Fruit fly (Drosophila melanogaster): ENCODE results near the gene CG42752.

DNA sequence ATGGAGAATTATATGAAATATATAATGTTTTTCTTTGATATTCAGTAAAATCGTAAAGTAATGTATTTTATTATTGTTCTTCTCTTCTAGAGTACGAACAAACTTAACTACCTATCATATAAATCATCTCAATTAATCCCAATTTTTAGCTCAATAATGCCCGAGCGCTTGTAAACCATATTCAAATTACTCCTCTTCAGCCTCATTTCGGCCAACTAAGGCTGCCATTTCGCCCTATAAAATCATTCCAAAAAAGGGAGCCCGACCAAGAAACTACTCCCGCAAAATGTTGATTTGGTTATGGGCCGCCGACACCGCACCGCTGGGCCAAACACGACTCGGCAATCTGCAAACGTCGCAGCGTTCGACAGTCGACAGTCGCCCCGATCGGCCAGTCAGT is 2.8 kb upstream of the CG42752 start:
- TF ChIP-seq pan (optimal IDR thresholded peaks at IDR 0.05) (no peak), Dll (optimal IDR thresholded peaks at IDR 0.05) (no peak), psq (optimal IDR thresholded peaks at IDR 0.05) (no peak), EcR (GFP tag; optimal IDR thresholded peaks at IDR 0.05) (no peak), CG8478 (optimal IDR thresholded peaks at IDR 0.05) (no peak), usp (GFP tag; optimal IDR thresholded peaks at IDR 0.05) (no peak)
